Worm (Caenorhabditis elegans) whole organism, early embryonic: ENCODE measurements around the gene Y37H2A.18.

Experiments used
- B0310.2 ChIP-seq: sonication (generic microtip); optimal IDR thresholded peaks from 2 replicates; lab custom pipeline; 2016; ENCODE audit warnings: mild to moderate bottlenecking, missing genetic modification characterization, missing compliant biosample characterization
- ama-1 ChIP-seq: fragments of 150-350 bp; optimal IDR thresholded peaks from 2 replicates; lab custom pipeline; 2014
- ceh-36 ChIP-seq: sonication (generic microtip); optimal IDR thresholded peaks from 2 replicates; lab custom pipeline; 2016; ENCODE audit warnings: missing genetic modification characterization, inconsistent platforms, missing compliant biosample characterization
- flt-1 ChIP-seq: fragments of 200-800 bp; sonication (Bioruptor generic); IDR thresholded peaks from 2 replicates; pipeline ENCODE4 v1.3.6; 2022; ENCODE audit warnings: missing genetic modification characterization, missing compliant biosample characterization

- no peak for TF ChIP-seq ama-1
- TF ChIP-seq ceh-36 (tag; lab: Kevin White, UChicago): no peak
- no peak for TF ChIP-seq flt-1 (GFP tag; lab: Robert Waterston, UW)
- no peak for TF ChIP-seq B0310.2 (tag; lab: Kevin White, UChicago)
Measured at ce11 chrV:18164758-18165157, 31.7 kb upstream of the Y37H2A.18 start, which contains the start of gene C14A6.5.
